Worm (Caenorhabditis elegans) whole organism, L4 larva: ENCODE data around the gene T04C12.7.

Experiments used
- F37D6.2 ChIP-seq: sonication (generic microtip); optimal IDR thresholded peaks from 2 replicates; lab custom pipeline; 2016; ENCODE audit warnings: mild to moderate bottlenecking, missing genetic modification characterization, missing compliant biosample characterization
- ZK337.2 ChIP-seq: fragments of 200-800 bp; sonication (Bioruptor generic); IDR thresholded peaks from 2 replicates; pipeline ENCODE4 v1.3.6; 2022; ENCODE audit warnings: missing genetic modification reagents, missing genetic modification characterization, missing compliant biosample characterization
- attf-4 ChIP-seq: sonication (generic microtip); optimal IDR thresholded peaks from 3 replicates; lab custom pipeline; 2017; ENCODE audit warnings: missing biosample characterization, missing genetic modification characterization
- ceh-82 ChIP-seq: sonication (generic microtip); optimal IDR thresholded peaks from 2 replicates; lab custom pipeline; 2017; ENCODE audit warnings: missing biosample characterization, missing genetic modification characterization
- nhr-11 ChIP-seq: fragments of 150-350 bp; optimal IDR thresholded peaks from 2 replicates; lab custom pipeline; 2014; ENCODE audit warnings: missing biosample characterization, missing genetic modification characterization
- nhr-237 ChIP-seq: sonication (generic microtip); optimal IDR thresholded peaks from 2 replicates; lab custom pipeline; 2017; ENCODE audit warnings: missing biosample characterization, missing genetic modification characterization
- nhr-48 ChIP-seq: sonication (generic microtip); optimal IDR thresholded peaks from 2 replicates; lab custom pipeline; 2016; ENCODE audit warnings: mild to moderate bottlenecking, missing genetic modification characterization, missing compliant biosample characterization
- nhr-6 ChIP-seq: fragments of 150-350 bp; optimal IDR thresholded peaks from 2 replicates; lab custom pipeline; 2014; ENCODE audit warnings: missing biosample characterization, missing genetic modification characterization
- pha-4 ChIP-seq, 2 experiments: fragments of 150-350 bp in 1 of 2; fragments of 200-800 bp in 1 of 2; sonication (Bioruptor generic) in 1 of 2; IDR thresholded peaks in 1 of 2; optimal IDR thresholded peaks in 1 of 2; 2 replicates each; pipeline versions ENCODE4 v1.3.6 to Lab custom; 2014 to 2022; ENCODE audit warnings: missing genetic modification characterization in 2 of 2, missing genetic modification reagents in 2 of 2, missing biosample characterization in 1 of 2, missing compliant biosample characterization in 1 of 2
- snpc-4 ChIP-seq: fragments of 150-350 bp; optimal IDR thresholded peaks from 2 replicates; lab custom pipeline; 2014; ENCODE audit warnings: missing biosample characterization, missing genetic modification characterization

DNA sequence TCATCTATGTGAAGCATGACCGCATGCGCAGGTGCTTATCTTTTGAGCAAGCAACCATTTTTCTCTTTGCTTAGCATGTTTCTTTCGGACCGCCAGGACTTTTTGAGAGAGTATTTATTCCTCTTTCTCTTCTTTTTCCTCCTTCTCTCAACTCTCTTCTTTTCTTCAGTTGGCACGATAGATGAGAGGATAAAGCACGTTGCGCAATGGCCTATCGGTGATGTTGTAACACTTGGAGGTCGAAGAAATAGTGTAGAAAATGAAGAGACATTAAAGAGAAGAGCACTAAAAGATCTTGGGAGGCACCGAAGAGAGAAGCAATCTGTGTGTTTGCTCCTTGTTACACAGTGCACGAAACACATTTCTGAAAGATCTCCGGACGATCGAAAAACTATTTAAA, 29.8 kb downstream of the T04C12.7 start:
- TF ChIP-seq nhr-11 (tag; lab: Kevin White, UChicago) (peak; percentile 66), F37D6.2 (tag; lab: Kevin White, UChicago) (no peak), snpc-4 (tag; lab: Kevin White, UChicago) (no peak), nhr-6 (tag; lab: Kevin White, UChicago) (no peak), ZK337.2 (GFP tag; lab: Robert Waterston, UW) (no peak), nhr-48 (tag; lab: Kevin White, UChicago) (no peak), nhr-237 (tag; lab: Kevin White, UChicago) (no peak), attf-4 (tag; lab: Kevin White, UChicago) (no peak), ceh-82 (tag; lab: Kevin White, UChicago) (no peak), pha-4 (GFP tag; IDR thresholded peaks at IDR 0.05; lab: Robert Waterston, UW) (no peak), pha-4 (tag; optimal IDR thresholded peaks at IDR 0.05; lab: Kevin White, UChicago) (no peak)
